Worm (Caenorhabditis elegans) whole organism, young adult: ENCODE data around the gene mrpl-22.

Source experiments
- B0019.2 ChIP-seq: fragments of 200-800 bp; sonication (Bioruptor generic); conservative IDR thresholded peaks from 2 replicates; pipeline ENCODE4 v1.3.6; 2022; ENCODE audit warnings: missing genetic modification reagents, missing genetic modification characterization, missing compliant biosample characterization
- D2030.7 ChIP-seq: fragments of 200-800 bp; sonication (Bioruptor generic); IDR thresholded peaks from 2 replicates; pipeline ENCODE4 v1.3.6; 2022; ENCODE audit warnings: missing genetic modification reagents, missing genetic modification characterization, missing compliant biosample characterization
- F23B12.7 ChIP-seq: sonication (generic microtip); optimal IDR thresholded peaks from 2 replicates; lab custom pipeline; 2017; ENCODE audit warnings: missing genetic modification characterization, mild to moderate bottlenecking, missing compliant biosample characterization, antibody characterized with exemption, moderate library complexity; ENCODE audit not compliant: insufficient read depth
- F49E8.2 ChIP-seq: sonication (generic microtip); optimal IDR thresholded peaks from 3 replicates; lab custom pipeline; 2017; ENCODE audit warnings: missing genetic modification characterization, mild to moderate bottlenecking, missing compliant biosample characterization, antibody characterized with exemption, moderate library complexity; ENCODE audit not compliant: insufficient read depth
- F52B5.7 ChIP-seq: sonication (generic microtip); optimal IDR thresholded peaks from 2 replicates; lab custom pipeline; 2016; ENCODE audit warnings: mild to moderate bottlenecking, missing genetic modification characterization, missing compliant biosample characterization
- F55B11.4 ChIP-seq: sonication (generic microtip); optimal IDR thresholded peaks from 2 replicates; lab custom pipeline; 2016; ENCODE audit warnings: missing compliant biosample characterization, missing genetic modification characterization, borderline replicate concordance; ENCODE audit not compliant: insufficient read depth
- F57A8.1 ChIP-seq: fragments of 200-800 bp; sonication (Bioruptor generic); optimal IDR thresholded peaks from 2 replicates; lab custom pipeline; 2018; ENCODE audit warnings: mild to moderate bottlenecking, missing genetic modification characterization, moderate library complexity, missing compliant biosample characterization
- F57C9.4 ChIP-seq: sonication (generic microtip); optimal IDR thresholded peaks from 2 replicates; lab custom pipeline; 2017; ENCODE audit warnings: mild to moderate bottlenecking, missing genetic modification characterization, missing compliant biosample characterization
- K11D2.4 ChIP-seq: fragments of 200-800 bp; sonication (Bioruptor generic); IDR thresholded peaks from 2 replicates; pipeline ENCODE4 v1.3.6; 2022; ENCODE audit warnings: missing genetic modification reagents, missing genetic modification characterization, missing compliant biosample characterization
- K12H6.12 ChIP-seq: fragments of 200-800 bp; sonication (Bioruptor generic); optimal IDR thresholded peaks from 2 replicates; lab custom pipeline; 2018; ENCODE audit warnings: mild to moderate bottlenecking, missing genetic modification characterization, missing compliant biosample characterization
- ZK185.1 ChIP-seq: sonication (generic microtip); optimal IDR thresholded peaks from 2 replicates; lab custom pipeline; 2016; ENCODE audit warnings: mild to moderate bottlenecking, missing genetic modification characterization, missing compliant biosample characterization; ENCODE audit not compliant: poor library complexity, severe bottlenecking
- ama-1 ChIP-seq, 3 experiments: fragments of 150-350 bp in 1 of 3; sonication (generic microtip) in 2 of 3; optimal IDR thresholded peaks; 2 replicates each; lab custom pipeline; 2014 to 2018; ENCODE audit warnings: missing biosample characterization in 2 of 3, missing genetic modification characterization in 2 of 3, missing genetic modification reagents in 2 of 3
- ccch-3 ChIP-seq: fragments of 200-800 bp; sonication (Bioruptor generic); optimal IDR thresholded peaks from 2 replicates; lab custom pipeline; 2018; ENCODE audit warnings: mild to moderate bottlenecking, missing genetic modification characterization, missing compliant biosample characterization
- cebp-1 ChIP-seq, 2 experiments: fragments of 200-800 bp in 1 of 2; sonication (Bioruptor generic) in 1 of 2; sonication (generic microtip) in 1 of 2; IDR thresholded peaks in 1 of 2; optimal IDR thresholded peaks in 1 of 2; 2 replicates each; pipeline versions ENCODE4 v1.3.6 to Lab custom; 2017 to 2022; ENCODE audit warnings: missing compliant biosample characterization in 2 of 2, missing genetic modification characterization in 2 of 2, mild to moderate bottlenecking in 1 of 2, missing genetic modification reagents in 1 of 2, moderate library complexity in 1 of 2
- ceh-58 ChIP-seq: fragments of 200-800 bp; sonication (Bioruptor generic); IDR thresholded peaks from 2 replicates; pipeline ENCODE4 v1.3.6; 2022; ENCODE audit warnings: missing genetic modification characterization, missing compliant biosample characterization
- ceh-91 ChIP-seq: fragments of 200-800 bp; sonication (Bioruptor generic); IDR thresholded peaks from 2 replicates; pipeline ENCODE4 v1.3.6; 2022; ENCODE audit warnings: missing genetic modification reagents, missing genetic modification characterization, missing compliant biosample characterization
- dpl-1 ChIP-seq: fragments of 150-350 bp; optimal IDR thresholded peaks from 2 replicates; lab custom pipeline; 2014; ENCODE audit warnings: missing biosample characterization, missing genetic modification reagents, missing genetic modification characterization
- efl-1 ChIP-seq: fragments of 150-350 bp; optimal IDR thresholded peaks from 2 replicates; lab custom pipeline; 2014; ENCODE audit warnings: missing biosample characterization, missing genetic modification reagents, missing genetic modification characterization
- egl-18 ChIP-seq: fragments of 200-800 bp; sonication (Bioruptor generic); IDR thresholded peaks from 2 replicates; pipeline ENCODE4 v1.3.6; 2022; ENCODE audit warnings: missing genetic modification reagents, missing genetic modification characterization, missing compliant biosample characterization
- ekl-4 ChIP-seq: fragments of 200-800 bp; sonication (Bioruptor generic); IDR thresholded peaks from 2 replicates; pipeline ENCODE4 v1.3.6; 2022; ENCODE audit warnings: missing genetic modification reagents, missing genetic modification characterization, missing compliant biosample characterization
- hmg-20 ChIP-seq: fragments of 200-800 bp; sonication (Bioruptor generic); IDR thresholded peaks from 2 replicates; pipeline ENCODE4 v1.3.6; 2022; ENCODE audit warnings: missing genetic modification reagents, missing genetic modification characterization, missing compliant biosample characterization
- let-526 ChIP-seq: fragments of 200-800 bp; sonication (Bioruptor generic); IDR thresholded peaks from 2 replicates; pipeline ENCODE4 v1.3.6; 2022; ENCODE audit warnings: missing genetic modification reagents, missing genetic modification characterization, missing compliant biosample characterization
- lin-26 ChIP-seq: fragments of 200-800 bp; sonication (Bioruptor generic); IDR thresholded peaks from 2 replicates; pipeline ENCODE4 v1.3.6; 2022; ENCODE audit warnings: missing genetic modification reagents, missing genetic modification characterization, missing compliant biosample characterization
- lin-35 ChIP-seq, 3 experiments: fragments of 150-350 bp in 2 of 3; sonication (generic microtip) in 1 of 3; optimal IDR thresholded peaks; 2 replicates each; lab custom pipeline; 2014 to 2018; ENCODE audit warnings: missing biosample characterization in 3 of 3, missing genetic modification characterization in 3 of 3, missing genetic modification reagents in 3 of 3
- lir-1 ChIP-seq: fragments of 200-800 bp; sonication (Bioruptor generic); conservative IDR thresholded peaks from 2 replicates; pipeline ENCODE4 v1.3.6; 2022; ENCODE audit warnings: missing genetic modification reagents, missing genetic modification characterization, missing compliant biosample characterization
- lsl-1 ChIP-seq: fragments of 200-800 bp; sonication (Bioruptor generic); optimal IDR thresholded peaks from 2 replicates; lab custom pipeline; 2018; ENCODE audit warnings: mild to moderate bottlenecking, missing genetic modification characterization, moderate library complexity, missing compliant biosample characterization
- lsy-27 ChIP-seq: sonication (generic microtip); optimal IDR thresholded peaks from 2 replicates; lab custom pipeline; 2017; ENCODE audit warnings: missing genetic modification characterization, mild to moderate bottlenecking, missing compliant biosample characterization, antibody characterized with exemption, missing genotype, borderline replicate concordance; ENCODE audit not compliant: insufficient read depth
- madf-3 ChIP-seq: fragments of 200-800 bp; sonication (Bioruptor generic); IDR thresholded peaks from 2 replicates; pipeline ENCODE4 v1.3.6; 2022; ENCODE audit warnings: missing genetic modification reagents, missing genetic modification characterization, missing compliant biosample characterization
- madf-8 ChIP-seq: fragments of 200-800 bp; sonication (Bioruptor generic); conservative IDR thresholded peaks from 2 replicates; pipeline ENCODE4 v1.3.6; 2022; ENCODE audit warnings: missing genetic modification reagents, missing genetic modification characterization, missing compliant biosample characterization
- mxl-1 ChIP-seq: sonication (generic microtip); optimal IDR thresholded peaks from 2 replicates; lab custom pipeline; 2016; ENCODE audit warnings: missing genetic modification characterization, missing compliant biosample characterization
- nfya-1 ChIP-seq: sonication (generic microtip); optimal IDR thresholded peaks from 2 replicates; lab custom pipeline; 2017; ENCODE audit warnings: antibody characterized with exemption, missing compliant biosample characterization, missing genetic modification characterization, borderline replicate concordance; ENCODE audit not compliant: insufficient read depth
- nfya-2 ChIP-seq: fragments of 200-800 bp; sonication (Bioruptor generic); IDR thresholded peaks from 2 replicates; pipeline ENCODE4 v1.3.6; 2022; ENCODE audit warnings: missing genetic modification reagents, missing genetic modification characterization, missing compliant biosample characterization
- nhr-120 ChIP-seq: fragments of 200-800 bp; sonication (Bioruptor generic); IDR thresholded peaks from 2 replicates; pipeline ENCODE4 v1.3.6; 2022; ENCODE audit warnings: missing genetic modification characterization, missing compliant biosample characterization
- rcor-1 ChIP-seq: fragments of 200-800 bp; sonication (Bioruptor generic); IDR thresholded peaks from 2 replicates; pipeline ENCODE4 v1.3.6; 2022; ENCODE audit warnings: missing genetic modification reagents, missing genetic modification characterization, missing compliant biosample characterization
- rpc-1 ChIP-seq, 2 experiments: fragments of 150-350 bp in 1 of 2; sonication (generic microtip) in 1 of 2; optimal IDR thresholded peaks; 2 replicates each; lab custom pipeline; 2014 to 2018; ENCODE audit warnings: missing biosample characterization in 1 of 2, missing genetic modification characterization in 1 of 2, missing genetic modification reagents in 1 of 2, missing genotype in 1 of 2
- snpc-1.1 ChIP-seq: sonication (generic microtip); optimal IDR thresholded peaks from 2 replicates; lab custom pipeline; 2017; ENCODE audit warnings: missing genetic modification characterization, mild to moderate bottlenecking, missing compliant biosample characterization, antibody characterized with exemption, moderate library complexity, missing genotype, missing genetic modification reagents; ENCODE audit not compliant: insufficient read depth
- snpc-1.3 ChIP-seq: sonication (generic microtip); optimal IDR thresholded peaks from 2 replicates; lab custom pipeline; 2017; ENCODE audit warnings: missing genetic modification characterization, mild to moderate bottlenecking, missing compliant biosample characterization, antibody characterized with exemption, moderate library complexity, missing genotype, missing genetic modification reagents; ENCODE audit not compliant: insufficient read depth
- snpc-3.4 ChIP-seq: sonication (generic microtip); optimal IDR thresholded peaks from 2 replicates; lab custom pipeline; 2017; ENCODE audit warnings: missing genetic modification characterization, mild to moderate bottlenecking, missing compliant biosample characterization, antibody characterized with exemption, moderate library complexity, missing genotype, missing genetic modification reagents
- zfh-2 ChIP-seq: fragments of 200-800 bp; sonication (Bioruptor generic); conservative IDR thresholded peaks from 2 replicates; pipeline ENCODE4 v1.3.6; 2022; ENCODE audit warnings: missing genetic modification reagents, missing genetic modification characterization, missing compliant biosample characterization
- zim-3 ChIP-seq: sonication (generic microtip); optimal IDR thresholded peaks from 2 replicates; lab custom pipeline; 2017; ENCODE audit warnings: mild to moderate bottlenecking, missing genetic modification characterization, moderate library complexity, missing compliant biosample characterization
- ztf-18 ChIP-seq: sonication (generic microtip); optimal IDR thresholded peaks from 2 replicates; lab custom pipeline; 2016; ENCODE audit warnings: missing genotype, mild to moderate bottlenecking, missing genetic modification characterization, missing compliant biosample characterization
- ztf-25 ChIP-seq: fragments of 200-800 bp; sonication (Bioruptor generic); IDR thresholded peaks from 2 replicates; pipeline ENCODE4 v1.3.6; 2022; ENCODE audit warnings: missing genetic modification reagents, missing genetic modification characterization, missing compliant biosample characterization
- ztf-26 ChIP-seq: sonication (generic microtip); optimal IDR thresholded peaks from 2 replicates; lab custom pipeline; 2017; ENCODE audit warnings: missing genetic modification characterization, missing compliant biosample characterization

The mrpl-22 gene

DNA sequence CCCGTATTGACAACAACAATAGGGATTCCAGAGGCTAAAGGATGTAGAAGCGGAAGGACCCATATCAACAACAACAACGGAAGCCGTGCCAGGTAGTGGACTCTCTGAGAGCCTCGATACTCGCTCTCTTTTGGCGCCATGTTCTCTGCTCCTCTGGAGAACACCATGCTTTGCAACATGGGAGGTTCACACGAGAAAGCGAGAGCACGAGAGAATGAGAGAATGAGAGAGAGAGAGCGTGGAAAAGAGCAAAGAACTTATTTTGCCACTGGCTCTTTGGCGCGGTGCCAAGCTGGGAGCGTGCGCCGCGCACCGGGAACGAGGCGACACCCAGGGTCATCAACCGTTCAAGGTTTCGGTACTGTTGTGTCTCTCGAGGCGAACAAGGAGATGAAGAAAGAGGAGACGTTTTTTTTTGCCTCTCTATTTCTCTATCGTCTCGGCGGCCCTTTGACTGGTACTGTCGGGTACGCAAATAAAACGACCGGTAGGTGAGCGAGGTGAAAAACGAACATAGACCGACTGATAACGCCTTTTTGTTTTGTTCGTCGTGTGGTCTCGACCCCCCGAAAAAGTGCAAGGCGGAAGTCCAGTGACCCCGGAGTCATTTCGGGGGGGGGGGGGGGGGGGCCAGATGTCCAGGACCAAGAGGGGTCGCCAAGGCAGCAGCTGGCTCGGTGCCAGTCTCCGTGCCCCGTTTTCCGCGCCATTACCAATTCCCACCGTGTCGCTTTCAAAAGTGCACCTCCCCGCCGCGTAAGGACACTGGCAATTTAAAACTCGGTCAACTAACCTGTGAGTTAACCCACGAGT is 17.5 kb downstream of the mrpl-22 start, which contains the start of gene Y39A1A.10 (continued):
- TF ChIP-seq snpc-1.3 (tag; lab: Kevin White, UChicago) (no peak), F23B12.7 (tag; lab: Kevin White, UChicago) (no peak), snpc-3.4 (tag; lab: Kevin White, UChicago) (no peak), ztf-18 (no peak), cebp-1 (GFP tag; IDR thresholded peaks at IDR 0.05; lab: Robert Waterston, UW) (no peak), cebp-1 (tag; optimal IDR thresholded peaks at IDR 0.05; lab: Kevin White, UChicago) (peak; percentile 4), F49E8.2 (tag; lab: Kevin White, UChicago) (no peak), F57C9.4 (tag; lab: Kevin White, UChicago) (no peak), zfh-2 (GFP tag; lab: Robert Waterston, UW) (peak; percentile 84), D2030.7 (no peak), ama-1 (optimal IDR thresholded peaks at IDR 0.05; lab: Kevin White, UChicago) (no peak), ama-1 (GFP tag; optimal IDR thresholded peaks at IDR 0.05; lab: Kevin White, UChicago) (no peak), ztf-25 (GFP tag; lab: Robert Waterston, UW) (no peak), F57A8.1 (GFP tag; lab: Kevin White, UChicago) (no peak), B0019.2 (GFP tag; lab: Robert Waterston, UW) (no peak), F55B11.4 (tag; lab: Kevin White, UChicago) (no peak), rpc-1 (optimal IDR thresholded peaks at IDR 0.05; lab: Kevin White, UChicago) (no peak), rpc-1 (tag; optimal IDR thresholded peaks at IDR 0.05; lab: Kevin White, UChicago) (no peak), egl-18 (GFP tag; lab: Robert Waterston, UW) (no peak), nhr-120 (GFP tag; lab: Robert Waterston, UW) (no peak), ekl-4 (GFP tag; lab: Robert Waterston, UW) (no peak), lin-35 (GFP tag; optimal IDR thresholded peaks at IDR 0.05; lab: Kevin White, UChicago) (no peak), K11D2.4 (no peak), lin-26 (0 out of 2 replicates have a peak, but pooled peaks have one; percentile 11), madf-3 (GFP tag; lab: Robert Waterston, UW) (no peak), mxl-1 (tag; lab: Kevin White, UChicago) (no peak), lir-1 (GFP tag; lab: Robert Waterston, UW) (no peak), madf-8 (GFP tag; lab: Robert Waterston, UW) (no peak), lsl-1 (GFP tag; lab: Kevin White, UChicago) (no peak), ceh-91 (GFP tag; lab: Robert Waterston, UW) (no peak), ceh-58 (GFP tag; lab: Robert Waterston, UW) (0 out of 2 replicates have a peak, but pooled peaks have one; percentile 74), ZK185.1 (tag; lab: Kevin White, UChicago) (no peak), efl-1 (no peak)
- TF ChIP-seq, all 124 proteins: peak for 6

- TF ChIP-seq let-526 = no peak
- no peak for TF ChIP-seq rpc-1 (optimal IDR thresholded peaks at IDR 0.05; lab: Kevin White, UChicago)
- no peak for TF ChIP-seq rpc-1 (tag; optimal IDR thresholded peaks at IDR 0.05; lab: Kevin White, UChicago)
- no peak for TF ChIP-seq nfya-2 (GFP tag; lab: Robert Waterston, UW)
- TF ChIP-seq nfya-1 = no peak
- no peak for TF ChIP-seq ccch-3 (GFP tag; lab: Kevin White, UChicago)
- no peak for TF ChIP-seq snpc-1.1 (tag; lab: Kevin White, UChicago)
- TF ChIP-seq lsy-27 (tag; lab: Kevin White, UChicago) = no peak
- no peak for TF ChIP-seq rcor-1 (GFP tag; lab: Robert Waterston, UW)
- no peak for TF ChIP-seq F52B5.7 (tag; lab: Kevin White, UChicago)
- no peak for TF ChIP-seq dpl-1
- TF ChIP-seq ztf-25 (GFP tag; lab: Robert Waterston, UW) = no peak
- TF ChIP-seq F55B11.4 (tag; lab: Kevin White, UChicago) = no peak
- TF ChIP-seq zim-3 (tag; lab: Kevin White, UChicago) = no peak
- no peak for TF ChIP-seq lsl-1 (GFP tag; lab: Kevin White, UChicago)
- no peak for TF ChIP-seq K12H6.12 (tag; lab: Kevin White, UChicago)
- TF ChIP-seq lir-1 (GFP tag; lab: Robert Waterston, UW) = no peak
- no peak for TF ChIP-seq ztf-26
- TF ChIP-seq hmg-20 = no peak
- TF ChIP-seq, all 124 proteins: peak for 0
Observed at ce11 chrIII:10633403-10633674, 18.1 kb downstream of the mrpl-22 start, which contains the start of gene Y39A1A.9. Y39A1A.9 (minus strand) TSS chrIII:10633501.
